Fruit fly (Drosophila melanogaster): ENCODE data around the gene PGAP5.

Gene PGAP5

DNA sequence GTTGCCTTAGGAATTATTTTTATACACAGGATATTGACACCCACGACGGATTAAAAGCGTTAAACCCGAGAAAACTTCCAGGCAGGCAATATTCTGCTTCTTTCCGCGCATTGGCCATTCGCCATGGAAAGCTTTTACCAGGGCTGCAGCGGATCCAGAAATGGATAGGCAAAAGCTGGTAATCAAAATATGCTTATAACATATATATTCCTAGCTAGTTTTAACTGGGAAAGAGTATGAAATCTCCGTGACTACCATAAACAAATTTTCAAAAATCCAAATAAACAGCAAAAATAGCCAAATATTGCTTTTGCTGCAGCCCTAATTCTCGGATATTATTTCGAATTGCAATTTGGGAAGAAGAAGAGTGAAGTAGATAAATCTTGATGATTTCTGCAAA, 39.2 kb upstream of the PGAP5 start, which contains the start of the genes PAPLA1 and Rbsn-5 (continued):
- TF ChIP-seq Jarid2 (GFP tag; optimal IDR thresholded peaks at IDR 0.05) (peak; percentile 63), CG12659 (GFP tag; optimal IDR thresholded peaks at IDR 0.05) (peak; percentile 95), CG11398 (GFP tag; optimal IDR thresholded peaks at IDR 0.05) (peak; percentile 88), dati (GFP tag; IDR thresholded peaks at IDR 0.05) (peak; percentile 68; the same call in 1 of the 2 replicates), chn (GFP tag; optimal IDR thresholded peaks at IDR 0.05) (peak; percentile 97), Dfd (GFP tag; optimal IDR thresholded peaks at IDR 0.05) (no peak), CG4617 (GFP tag; optimal IDR thresholded peaks at IDR 0.05; ENCODE audit: borderline replicate concordance) (peak; percentile 99), CG4282 (GFP tag; optimal IDR thresholded peaks at IDR 0.05) (peak; percentile 93), sc (optimal IDR thresholded peaks at IDR 0.05) (no peak), sc (GFP tag; optimal IDR thresholded peaks at IDR 0.05) (peak; percentile 84), dysf (GFP tag; IDR thresholded peaks at IDR 0.05) (peak; percentile 94), pum (GFP tag; optimal IDR thresholded peaks at IDR 0.05) (peak; percentile 97), hkb (optimal IDR thresholded peaks at IDR 0.05) (no peak), hkb (GFP tag; IDR thresholded peaks at IDR 0.05) (peak; percentile 90), Ets97D (GFP tag; optimal IDR thresholded peaks at IDR 0.05) (peak; percentile 94), CG30431 (GFP tag; optimal IDR thresholded peaks at IDR 0.05) (peak; percentile 87), CG17361 (GFP tag; IDR thresholded peaks at IDR 0.05) (peak; percentile 95), bbx (GFP tag; IDR thresholded peaks at IDR 0.05; ENCODE audit: partially characterized antibody) (no peak), slou (GFP tag; optimal IDR thresholded peaks at IDR 0.05) (peak; percentile 96), grau (tag; optimal IDR thresholded peaks at IDR 0.05) (peak; percentile 91), her (GFP tag; optimal IDR thresholded peaks at IDR 0.05) (peak; percentile 92), bcd (GFP tag; optimal IDR thresholded peaks at IDR 0.05) (peak; percentile 96), CG9817 (tag; optimal IDR thresholded peaks at IDR 0.05) (peak; percentile 95), CG7271 (tag; optimal IDR thresholded peaks at IDR 0.05) (peak; percentile 85), CG4854 (GFP tag; optimal IDR thresholded peaks at IDR 0.05) (peak; percentile 93), corto (GFP tag; optimal IDR thresholded peaks at IDR 0.05) (peak; percentile 83), CG8290 (GFP tag; optimal IDR thresholded peaks at IDR 0.05) (peak; percentile 93), CG8290 (tag; optimal IDR thresholded peaks at IDR 0.05) (peak; percentile 30 to 93), CG10959 (GFP tag; IDR thresholded peaks at IDR 0.05) (peak; percentile 72), tgo (GFP tag; IDR thresholded peaks at IDR 0.05) (peak; percentile 92), vfl (GFP tag; optimal IDR thresholded peaks at IDR 0.05) (peak; percentile 94), Deaf1 (tag; optimal IDR thresholded peaks at IDR 0.05) (peak; percentile 63), Hsf (GFP tag; optimal IDR thresholded peaks at IDR 0.05) (peak; percentile 96), sug (tag; optimal IDR thresholded peaks at IDR 0.05) (peak; percentile 94), eyg (GFP tag; optimal IDR thresholded peaks at IDR 0.05) (peak; percentile 90), sqz (GFP tag; optimal IDR thresholded peaks at IDR 0.05) (peak; percentile 80), CG3847 (GFP tag; IDR thresholded peaks at IDR 0.05) (peak; percentile 90), Pdp1 (GFP tag; optimal IDR thresholded peaks at IDR 0.05) (peak; percentile 93 to 97), Camta (GFP tag; optimal IDR thresholded peaks at IDR 0.05) (peak; percentile 94), CG9437 (GFP tag; optimal IDR thresholded peaks at IDR 0.05) (peak; percentile 80), Dbx (GFP tag; IDR thresholded peaks at IDR 0.05) (peak; percentile 92), hbn (GFP tag; IDR thresholded peaks at IDR 0.05; ENCODE audit: partially characterized antibody) (no peak), Myb (GFP tag; optimal IDR thresholded peaks at IDR 0.05) (peak; percentile 85), az2 (GFP tag; optimal IDR thresholded peaks at IDR 0.05) (peak; percentile 94), CG42726 (GFP tag; IDR thresholded peaks at IDR 0.05; ENCODE audit: partially characterized antibody) (no peak), CG31441 (GFP tag; IDR thresholded peaks at IDR 0.05) (peak; percentile 92), CG7786 (GFP tag; optimal IDR thresholded peaks at IDR 0.05) (peak; percentile 93), mld (GFP tag; IDR thresholded peaks at IDR 0.05; ENCODE audit: partially characterized antibody) (no peak), CG2202 (tag; optimal IDR thresholded peaks at IDR 0.05) (peak; percentile 79), YL-1 (GFP tag; optimal IDR thresholded peaks at IDR 0.05) (peak; percentile 73), Taf1 (GFP tag; IDR thresholded peaks at IDR 0.05) (peak; percentile 78), bigmax (GFP tag; optimal IDR thresholded peaks at IDR 0.05) (no peak)
